Worm (Caenorhabditis elegans): ENCODE measurements around the gene Y6D1A.2.
A peak's percentile ranks its signal among the peaks of the same experiment; 100 is the strongest.

ce11 chrII:11813895-11814369, 5.8 kb downstream of the Y6D1A.2 start, which contains the start of gene F43G6.8:
- TF ChIP-seq snpc-1.1 (tag; optimal IDR thresholded peaks at IDR 0.05; ENCODE audit: insufficient read depth) (no peak), mes-4 (tag; optimal IDR thresholded peaks at IDR 0.05) (no peak), pha-4 (tag; optimal IDR thresholded peaks at IDR 0.05) (no peak), ama-1 (optimal IDR thresholded peaks at IDR 0.05) (peak; percentile 83), ama-1 (GFP tag; optimal IDR thresholded peaks at IDR 0.05) (no peak), nfya-1 (tag; optimal IDR thresholded peaks at IDR 0.05; ENCODE audit: borderline replicate concordance, insufficient read depth) (no peak), attf-5 (GFP tag; optimal IDR thresholded peaks at IDR 0.05) (peak; percentile 80)
